Worm (Caenorhabditis elegans) whole organism, early embryonic: ENCODE data around the gene D2045.8.

ENCODE experiments used
- B0310.2 ChIP-seq: sonication (generic microtip); optimal IDR thresholded peaks from 2 replicates; lab custom pipeline; 2016; ENCODE audit warnings: mild to moderate bottlenecking, missing genetic modification characterization, missing compliant biosample characterization
- F13C5.2 ChIP-seq: sonication (generic microtip); optimal IDR thresholded peaks from 2 replicates; lab custom pipeline; 2017; ENCODE audit warnings: mild to moderate bottlenecking, missing genetic modification characterization, inconsistent platforms, missing compliant biosample characterization
- ama-1 ChIP-seq: fragments of 150-350 bp; optimal IDR thresholded peaks from 2 replicates; lab custom pipeline; 2014
- ceh-36 ChIP-seq: sonication (generic microtip); optimal IDR thresholded peaks from 2 replicates; lab custom pipeline; 2016; ENCODE audit warnings: missing genetic modification characterization, inconsistent platforms, missing compliant biosample characterization
- hmbx-1 ChIP-seq: sonication (generic microtip); optimal IDR thresholded peaks from 2 replicates; lab custom pipeline; 2016; ENCODE audit warnings: mild to moderate bottlenecking, missing genetic modification characterization, missing compliant biosample characterization
- hmg-4 ChIP-seq: fragments of 200-800 bp; sonication (Bioruptor generic); optimal IDR thresholded peaks from 2 replicates; lab custom pipeline; 2018; ENCODE audit warnings: mild to moderate bottlenecking, missing genetic modification characterization, missing compliant biosample characterization
- hnd-1 ChIP-seq: sonication (generic microtip); optimal IDR thresholded peaks from 2 replicates; lab custom pipeline; 2016; ENCODE audit warnings: missing genetic modification characterization, missing compliant biosample characterization
- pes-1 ChIP-seq: fragments of 200-800 bp; sonication (Bioruptor generic); IDR thresholded peaks from 2 replicates; pipeline ENCODE4 v1.3.6; 2022; ENCODE audit warnings: missing genetic modification reagents, missing genetic modification characterization, missing compliant biosample characterization
- scrt-1 ChIP-seq: fragments of 200-800 bp; sonication (Bioruptor generic); IDR thresholded peaks from 2 replicates; pipeline ENCODE4 v1.3.6; 2022; ENCODE audit warnings: missing genetic modification characterization, missing compliant biosample characterization
- tbx-11 ChIP-seq: fragments of 200-800 bp; sonication (Bioruptor generic); IDR thresholded peaks from 2 replicates; pipeline ENCODE4 v1.3.6; 2022; ENCODE audit warnings: missing genetic modification characterization, missing compliant biosample characterization
- tbx-37 ChIP-seq: fragments of 200-800 bp; sonication (Bioruptor generic); conservative IDR thresholded peaks from 2 replicates; pipeline ENCODE4 v1.3.6; 2022; ENCODE audit warnings: missing genetic modification reagents, missing genetic modification characterization, missing compliant biosample characterization
- tra-4 ChIP-seq: sonication (generic microtip); optimal IDR thresholded peaks from 2 replicates; lab custom pipeline; 2017; ENCODE audit warnings: missing genetic modification characterization, missing compliant biosample characterization

DNA sequence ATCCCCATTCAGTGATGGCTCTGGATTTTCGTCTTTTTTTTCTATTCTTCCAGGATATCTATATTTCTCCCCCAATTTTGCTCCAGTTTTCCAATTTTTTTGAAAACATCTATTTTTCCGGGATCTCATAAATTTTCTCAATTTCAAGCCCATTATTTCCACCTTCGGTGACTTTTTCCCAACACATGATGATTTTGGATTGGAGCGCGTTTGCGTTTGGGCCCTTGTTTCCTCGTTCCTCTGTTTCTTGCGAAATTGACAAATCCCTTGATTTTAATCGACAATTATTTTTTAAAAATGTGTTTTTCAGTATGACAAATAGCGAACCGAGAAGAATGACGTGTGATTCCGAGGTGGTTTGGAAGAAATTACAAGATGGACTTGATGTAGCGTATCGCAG, 11.2 kb upstream of the D2045.8 start, which contains the start of gene cul-1:
- TF ChIP-seq hmg-4 (GFP tag; lab: Kevin White, UChicago) (no peak), tra-4 (tag; lab: Kevin White, UChicago) (no peak), F13C5.2 (tag; lab: Kevin White, UChicago) (no peak), ama-1 (lab: Kevin White, UChicago) (no peak), pes-1 (GFP tag; lab: Robert Waterston, UW) (no peak), scrt-1 (GFP tag; lab: Robert Waterston, UW) (no peak), hmbx-1 (tag; lab: Kevin White, UChicago) (no peak), B0310.2 (tag; lab: Kevin White, UChicago) (no peak), hnd-1 (no peak), tbx-11 (no peak), ceh-36 (tag; lab: Kevin White, UChicago) (no peak), tbx-37 (no peak)
